Worm (Caenorhabditis elegans): Measurements from ENCODE around the gene fbxa-37.

fbxa-37 gene

DNA sequence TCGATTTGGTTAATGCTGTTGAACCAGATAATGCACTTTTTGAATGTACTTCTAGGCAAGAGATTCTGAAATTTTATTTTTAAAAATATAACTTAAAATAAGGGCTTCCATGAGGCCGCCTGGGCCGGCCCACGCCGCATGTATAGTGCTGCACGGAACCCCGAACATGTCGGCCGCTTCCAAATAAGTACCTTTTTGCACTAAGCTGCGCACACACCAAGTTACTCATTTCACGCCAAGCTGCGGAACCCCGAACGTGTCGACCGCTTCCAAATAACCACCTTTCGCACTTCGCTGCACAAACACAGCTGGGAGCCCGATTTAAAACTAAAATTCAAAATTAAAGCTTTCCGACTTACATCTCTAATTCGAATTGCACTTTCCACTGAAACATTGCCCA, 26.6 kb downstream of the fbxa-37 start:
- no peak for TF ChIP-seq F13C5.2 (tag; optimal IDR thresholded peaks at IDR 0.05)
- no peak for TF ChIP-seq sea-1 (GFP tag; conservative IDR thresholded peaks at IDR 0.05)
- TF ChIP-seq tbx-37 (GFP tag; conservative IDR thresholded peaks at IDR 0.05) = no peak
- no peak for TF ChIP-seq hnd-1 (tag; optimal IDR thresholded peaks at IDR 0.05)
- no peak for TF ChIP-seq flt-1 (GFP tag; IDR thresholded peaks at IDR 0.05)
- no peak for TF ChIP-seq B0310.2 (tag; optimal IDR thresholded peaks at IDR 0.05)

DNA sequence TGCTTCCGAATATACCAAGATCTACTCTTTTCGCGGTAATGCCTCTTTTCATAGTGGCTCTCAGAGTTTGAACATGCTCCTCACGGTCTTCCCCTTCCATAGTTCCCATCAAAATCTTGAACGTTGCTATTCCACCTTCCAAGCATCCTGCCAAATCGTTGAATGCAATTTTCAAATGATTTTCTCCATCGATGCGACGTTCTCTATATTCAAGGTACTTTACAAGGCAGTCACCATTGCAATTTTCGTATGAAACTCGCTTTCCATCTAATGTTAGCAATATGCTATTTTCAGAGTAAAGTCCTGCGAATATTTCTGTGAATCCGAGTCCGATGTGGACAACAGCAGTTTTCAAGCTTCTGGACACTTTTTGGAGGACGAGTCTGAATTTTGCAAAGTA, 29.5 kb downstream of the fbxa-37 start:
- TF ChIP-seq sea-1 (GFP tag; conservative IDR thresholded peaks at IDR 0.05) = no peak
- TF ChIP-seq pes-1 (GFP tag; IDR thresholded peaks at IDR 0.05) = no peak
- TF ChIP-seq scrt-1 (GFP tag; IDR thresholded peaks at IDR 0.05) = no peak
- no peak for TF ChIP-seq tbx-37 (GFP tag; conservative IDR thresholded peaks at IDR 0.05)
- no peak for TF ChIP-seq ceh-13 (GFP tag; optimal IDR thresholded peaks at IDR 0.05)
- TF ChIP-seq B0310.2 (tag; optimal IDR thresholded peaks at IDR 0.05) = no peak
- TF ChIP-seq hmbx-1 (tag; optimal IDR thresholded peaks at IDR 0.05) = no peak
- TF ChIP-seq flt-1 (GFP tag; IDR thresholded peaks at IDR 0.05) = no peak
- no peak for TF ChIP-seq tra-4 (tag; optimal IDR thresholded peaks at IDR 0.05)
- TF ChIP-seq F13C5.2 (tag; optimal IDR thresholded peaks at IDR 0.05) = no peak
- no peak for TF ChIP-seq tbx-11 (GFP tag; IDR thresholded peaks at IDR 0.05)
- no peak for TF ChIP-seq hmg-4 (GFP tag; optimal IDR thresholded peaks at IDR 0.05)
- no peak for TF ChIP-seq ama-1 (optimal IDR thresholded peaks at IDR 0.05)
- TF ChIP-seq ets-7 (tag; optimal IDR thresholded peaks at IDR 0.05) = no peak

DNA sequence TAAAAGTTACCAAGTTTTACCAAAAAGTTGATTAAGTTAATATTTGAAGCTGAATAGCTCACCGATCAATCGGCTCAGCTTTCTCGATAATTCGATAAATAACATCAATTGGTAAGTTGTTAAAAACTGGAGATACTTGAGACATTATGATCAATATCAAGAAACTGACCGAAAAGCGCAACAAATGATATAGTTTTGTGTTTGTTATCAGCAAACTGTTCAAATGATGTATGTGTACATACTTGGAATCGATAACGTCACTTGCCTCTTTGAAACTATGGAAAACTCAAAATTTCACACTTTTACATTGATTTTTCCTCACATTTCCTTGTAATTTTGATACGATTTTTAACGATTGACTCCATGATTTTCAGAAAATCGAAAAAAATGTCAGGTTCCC, 30.2 kb downstream of the fbxa-37 start, which contains the start of the genes fbxa-80 and fbxa-19:
Gene fbxa-80 (minus strand): TSS at position 173 of the 400 bp plus-strand sequence.
Gene fbxa-19 (plus strand): TSS at position 364 of the 400 bp plus-strand sequence.
- TF ChIP-seq hmbx-1 (tag; optimal IDR thresholded peaks at IDR 0.05) (no peak), aly-1 (tag; optimal IDR thresholded peaks at IDR 0.05) (no peak), tbx-11 (GFP tag; IDR thresholded peaks at IDR 0.05) (no peak), ama-1 (optimal IDR thresholded peaks at IDR 0.05) (no peak), ceh-36 (tag; optimal IDR thresholded peaks at IDR 0.05) (no peak), sea-1 (GFP tag; conservative IDR thresholded peaks at IDR 0.05) (no peak), B0310.2 (tag; optimal IDR thresholded peaks at IDR 0.05) (no peak), tra-4 (tag; optimal IDR thresholded peaks at IDR 0.05) (no peak), scrt-1 (GFP tag; IDR thresholded peaks at IDR 0.05) (no peak), hnd-1 (tag; optimal IDR thresholded peaks at IDR 0.05) (no peak), F13C5.2 (tag; optimal IDR thresholded peaks at IDR 0.05) (no peak), hmg-4 (GFP tag; optimal IDR thresholded peaks at IDR 0.05) (no peak), flt-1 (GFP tag; IDR thresholded peaks at IDR 0.05) (no peak), pes-1 (GFP tag; IDR thresholded peaks at IDR 0.05) (no peak), ets-7 (tag; optimal IDR thresholded peaks at IDR 0.05) (no peak), tbx-37 (GFP tag; conservative IDR thresholded peaks at IDR 0.05) (no peak), ceh-13 (GFP tag; optimal IDR thresholded peaks at IDR 0.05) (no peak)

DNA sequence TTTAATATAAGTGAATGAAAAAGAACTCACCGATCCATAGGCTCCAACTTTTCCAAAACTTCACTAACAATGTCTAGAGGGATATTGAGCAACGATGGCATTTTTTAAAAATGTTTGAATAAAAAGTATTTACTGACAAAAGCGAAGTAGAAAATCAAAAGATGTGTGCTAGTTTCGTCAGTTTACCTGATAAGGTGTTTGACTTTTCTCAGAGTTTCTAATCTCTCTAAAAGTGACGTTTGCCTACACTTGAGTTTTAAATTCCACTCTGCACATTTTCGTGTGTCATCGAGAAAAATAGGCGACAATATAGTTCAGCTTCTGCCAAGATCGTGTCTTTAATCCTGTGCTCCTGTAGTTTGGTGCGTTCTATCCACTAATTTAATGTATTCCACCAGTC, 36.8 kb downstream of the fbxa-37 start, which contains the start of gene fbxa-15:
Gene fbxa-15 (minus strand): TSS at position 101 of the 400 bp plus-strand sequence.
- no peak for TF ChIP-seq ama-1 (optimal IDR thresholded peaks at IDR 0.05)
- TF ChIP-seq pes-1 (GFP tag; IDR thresholded peaks at IDR 0.05) = no peak
- TF ChIP-seq ceh-36 (tag; optimal IDR thresholded peaks at IDR 0.05) = no peak
- TF ChIP-seq tbx-11 (GFP tag; IDR thresholded peaks at IDR 0.05) = no peak
- TF ChIP-seq tbx-37 (GFP tag; conservative IDR thresholded peaks at IDR 0.05) = no peak
- TF ChIP-seq flt-1 (GFP tag; IDR thresholded peaks at IDR 0.05) = no peak
- TF ChIP-seq hnd-1 (tag; optimal IDR thresholded peaks at IDR 0.05) = no peak
- TF ChIP-seq tra-4 (tag; optimal IDR thresholded peaks at IDR 0.05) = no peak

DNA sequence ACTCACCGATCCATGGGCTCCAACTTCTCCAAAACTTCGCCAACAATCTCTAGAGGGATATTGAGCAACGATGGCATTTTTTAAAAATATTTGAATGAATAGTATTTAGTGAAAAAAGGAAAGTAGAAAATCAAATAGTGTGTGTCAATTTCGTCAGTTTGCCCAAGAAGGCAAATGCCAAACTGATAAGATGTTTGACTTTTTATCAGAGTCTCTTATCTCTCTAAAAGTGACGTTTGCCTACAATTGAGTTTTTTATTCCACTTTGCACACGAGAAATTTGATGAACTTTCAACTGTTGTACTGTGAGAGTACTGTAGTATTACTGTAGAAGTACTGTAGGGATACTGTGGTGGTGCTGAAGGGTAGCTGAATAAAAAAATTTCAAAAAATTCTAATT, 38.8 kb downstream of the fbxa-37 start:
- TF ChIP-seq ama-1 (optimal IDR thresholded peaks at IDR 0.05) (no peak), tbx-11 (GFP tag; IDR thresholded peaks at IDR 0.05) (no peak), sea-1 (GFP tag; conservative IDR thresholded peaks at IDR 0.05) (no peak), B0310.2 (tag; optimal IDR thresholded peaks at IDR 0.05) (no peak), hnd-1 (tag; optimal IDR thresholded peaks at IDR 0.05) (no peak), ceh-13 (GFP tag; optimal IDR thresholded peaks at IDR 0.05) (no peak), ets-7 (tag; optimal IDR thresholded peaks at IDR 0.05) (no peak), aly-1 (tag; optimal IDR thresholded peaks at IDR 0.05) (no peak), scrt-1 (GFP tag; IDR thresholded peaks at IDR 0.05) (no peak), hmg-4 (GFP tag; optimal IDR thresholded peaks at IDR 0.05) (no peak)

DNA sequence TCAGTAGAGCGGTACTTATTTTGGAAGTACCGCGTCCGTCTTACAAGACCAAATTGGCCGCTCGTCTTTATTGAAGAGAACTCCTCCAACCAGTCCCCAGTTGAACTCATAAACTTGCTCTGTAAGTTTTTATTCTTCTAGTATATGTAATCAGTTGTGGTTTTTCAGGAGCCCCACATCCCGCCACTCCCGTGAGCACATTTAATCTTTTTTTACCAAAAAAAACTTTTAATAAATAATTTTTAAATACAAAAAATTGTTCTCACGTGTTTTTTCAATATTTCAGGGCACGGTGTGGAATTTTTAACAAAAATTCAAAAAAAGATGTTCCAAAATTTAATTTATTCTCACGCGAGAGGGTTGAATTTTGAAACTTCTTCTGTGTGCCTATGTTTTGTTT, 39.7 kb downstream of the fbxa-37 start, which contains the start of gene fbxa-14:
Gene fbxa-14 (minus strand): TSS at position 101 of the 400 bp plus-strand sequence.
- TF ChIP-seq ets-7 (tag; optimal IDR thresholded peaks at IDR 0.05) (no peak), tbx-11 (GFP tag; IDR thresholded peaks at IDR 0.05) (no peak), ceh-13 (GFP tag; optimal IDR thresholded peaks at IDR 0.05) (no peak), ceh-36 (tag; optimal IDR thresholded peaks at IDR 0.05) (no peak), hnd-1 (tag; optimal IDR thresholded peaks at IDR 0.05) (no peak), hmg-4 (GFP tag; optimal IDR thresholded peaks at IDR 0.05) (no peak), tbx-37 (GFP tag; conservative IDR thresholded peaks at IDR 0.05) (no peak), pes-1 (GFP tag; IDR thresholded peaks at IDR 0.05) (no peak), aly-1 (tag; optimal IDR thresholded peaks at IDR 0.05) (no peak), tra-4 (tag; optimal IDR thresholded peaks at IDR 0.05) (no peak), hmbx-1 (tag; optimal IDR thresholded peaks at IDR 0.05) (no peak), ama-1 (optimal IDR thresholded peaks at IDR 0.05) (no peak)

DNA sequence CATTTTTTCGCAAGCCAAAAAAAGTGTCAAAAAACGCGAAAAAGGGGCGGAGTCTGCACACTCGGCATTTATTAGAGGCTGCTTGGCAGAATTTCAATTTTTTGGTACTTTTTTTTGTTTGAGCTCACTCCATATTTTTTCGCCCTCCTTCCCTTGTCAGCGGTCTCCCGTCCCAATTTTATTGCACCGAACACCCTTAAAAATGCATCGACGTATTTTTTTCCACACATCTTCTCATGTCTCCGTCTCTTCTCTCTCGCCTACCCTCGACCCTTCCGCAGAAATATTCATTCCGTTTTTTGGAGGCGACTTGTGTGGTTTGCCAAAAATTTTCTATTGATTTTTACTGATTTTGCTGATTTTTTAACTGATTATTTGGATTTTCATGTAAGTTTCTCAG, 41.7 kb downstream of the fbxa-37 start, which contains the start of gene Y82E9BL.18:
Gene Y82E9BL.18 (plus strand): TSS at position 301 of the 400 bp plus-strand sequence.
- TF ChIP-seq ceh-36 (tag; optimal IDR thresholded peaks at IDR 0.05) = no peak
- no peak for TF ChIP-seq F13C5.2 (tag; optimal IDR thresholded peaks at IDR 0.05)

DNA sequence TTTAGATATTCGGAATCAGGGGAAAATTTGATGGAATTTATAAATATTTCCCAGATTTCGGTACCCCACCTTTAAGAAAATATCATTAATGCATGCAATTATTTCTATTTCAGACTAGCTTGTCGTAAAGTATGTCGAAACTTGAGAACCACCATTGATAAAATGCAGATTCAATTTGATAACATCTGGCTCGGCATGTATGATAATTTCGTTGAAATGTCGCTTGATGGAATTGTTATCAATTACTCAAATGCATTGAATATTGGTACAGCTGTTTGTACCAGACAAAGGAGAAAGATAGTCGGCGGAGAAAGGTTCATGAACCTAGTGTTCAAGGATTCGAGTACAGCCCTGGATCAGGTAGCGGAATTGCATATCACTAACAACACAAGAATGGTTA, 47.1 kb downstream of the fbxa-37 start, which contains the start of gene Y82E9BL.19:
Gene Y82E9BL.19 (plus strand): TSS at position 123 of the 400 bp plus-strand sequence.
- TF ChIP-seq hmg-4 (GFP tag; optimal IDR thresholded peaks at IDR 0.05) (no peak), sea-1 (GFP tag; conservative IDR thresholded peaks at IDR 0.05) (no peak), ama-1 (optimal IDR thresholded peaks at IDR 0.05) (no peak), ceh-13 (GFP tag; optimal IDR thresholded peaks at IDR 0.05) (no peak), hnd-1 (tag; optimal IDR thresholded peaks at IDR 0.05) (no peak), B0310.2 (tag; optimal IDR thresholded peaks at IDR 0.05) (no peak), pes-1 (GFP tag; IDR thresholded peaks at IDR 0.05) (no peak), ets-7 (tag; optimal IDR thresholded peaks at IDR 0.05) (no peak), tbx-11 (GFP tag; IDR thresholded peaks at IDR 0.05) (no peak), F13C5.2 (tag; optimal IDR thresholded peaks at IDR 0.05) (no peak), ceh-36 (tag; optimal IDR thresholded peaks at IDR 0.05) (no peak), hmbx-1 (tag; optimal IDR thresholded peaks at IDR 0.05) (no peak), aly-1 (tag; optimal IDR thresholded peaks at IDR 0.05) (no peak), flt-1 (GFP tag; IDR thresholded peaks at IDR 0.05) (no peak), tbx-37 (GFP tag; conservative IDR thresholded peaks at IDR 0.05) (no peak), scrt-1 (GFP tag; IDR thresholded peaks at IDR 0.05) (no peak), tra-4 (tag; optimal IDR thresholded peaks at IDR 0.05) (no peak)
